Fruit fly (Drosophila melanogaster) whole organism, embryonic: ENCODE data around the gene Dyrk2.

Source experiments
- Adf1 ChIP-seq: fragments of 200-800 bp; sonication (Bioruptor generic); IDR thresholded peaks from 2 replicates; pipeline ENCODE4 v1.3.6; 2022; ENCODE audit warnings: missing biosample characterization, missing genetic modification characterization
- Aef1 ChIP-seq: fragments of 200-800 bp; sonication (Bioruptor generic); IDR thresholded peaks from 3 replicates; pipeline ENCODE4 v1.3.6; 2022; ENCODE audit warnings: missing biosample characterization, missing genetic modification characterization
- Atf-2 ChIP-seq: fragments of 200-800 bp; sonication (Bioruptor generic); optimal IDR thresholded peaks from 2 replicates; lab custom pipeline; 2016; ENCODE audit warnings: missing biosample characterization, missing genetic modification characterization
- CG10147 ChIP-seq: fragments of 200-800 bp; sonication (Bioruptor generic); optimal IDR thresholded peaks from 2 replicates; lab custom pipeline; 2019; ENCODE audit warnings: missing biosample characterization, mild to moderate bottlenecking, missing genetic modification characterization, moderate library complexity
- CG10321 ChIP-seq: fragments of 200-800 bp; sonication (Bioruptor generic); IDR thresholded peaks from 2 replicates; pipeline ENCODE4 v1.3.6; 2022; ENCODE audit warnings: missing biosample characterization, missing genetic modification characterization
- CG11247 ChIP-seq: fragments of 200-800 bp; sonication (Bioruptor generic); IDR thresholded peaks from 2 replicates; pipeline ENCODE4 v1.3.6; 2022; ENCODE audit warnings: missing biosample characterization, missing genetic modification characterization
- CG12236 ChIP-seq: fragments of 200-800 bp; sonication (Bioruptor generic); optimal IDR thresholded peaks from 2 replicates; lab custom pipeline; 2016; ENCODE audit warnings: missing biosample characterization, missing genetic modification characterization
- CG12299 ChIP-seq: fragments of 200-800 bp; sonication (Bioruptor generic); optimal IDR thresholded peaks from 2 replicates; lab custom pipeline; 2018; ENCODE audit warnings: missing biosample characterization, mild to moderate bottlenecking, missing genetic modification characterization
- CG12769 ChIP-seq: fragments of 200-800 bp; sonication (Bioruptor generic); optimal IDR thresholded peaks from 2 replicates; lab custom pipeline; 2019; ENCODE audit warnings: missing biosample characterization, mild to moderate bottlenecking, missing genetic modification characterization, moderate library complexity
- CG1529 ChIP-seq: fragments of 200-800 bp; sonication (Bioruptor generic); optimal IDR thresholded peaks from 3 replicates; lab custom pipeline; 2018; ENCODE audit warnings: missing biosample characterization, missing genetic modification characterization
- CG15514 ChIP-seq: fragments of 200-800 bp; sonication (Bioruptor generic); optimal IDR thresholded peaks from 3 replicates; lab custom pipeline; 2017; ENCODE audit warnings: missing biosample characterization, missing genetic modification characterization, mild to moderate bottlenecking, moderate library complexity, missing genetic modification reagents
- CG15601 ChIP-seq: fragments of 200-800 bp; sonication (Bioruptor generic); optimal IDR thresholded peaks from 3 replicates; lab custom pipeline; 2019; ENCODE audit warnings: missing biosample characterization, mild to moderate bottlenecking, missing genetic modification characterization, moderate library complexity
- CG16779 ChIP-seq: fragments of 200-800 bp; sonication (Bioruptor generic); IDR thresholded peaks from 2 replicates; pipeline ENCODE4 v1.3.6; 2022; ENCODE audit warnings: missing biosample characterization, missing genetic modification characterization
- CG17328 ChIP-seq: fragments of 200-800 bp; sonication (Bioruptor generic); IDR thresholded peaks from 2 replicates; pipeline ENCODE4 v1.3.6; 2022; ENCODE audit warnings: missing biosample characterization, missing genetic modification characterization
- CG17359 ChIP-seq: fragments of 200-800 bp; sonication (Bioruptor generic); optimal IDR thresholded peaks from 3 replicates; lab custom pipeline; 2018; ENCODE audit warnings: missing biosample characterization, mild to moderate bottlenecking, missing genetic modification characterization, moderate library complexity
- CG17612 ChIP-seq: fragments of 200-800 bp; sonication (Bioruptor generic); IDR thresholded peaks from 2 replicates; pipeline ENCODE4 v1.3.6; 2022; ENCODE audit warnings: missing biosample characterization, missing genetic modification characterization
- CG2116 ChIP-seq: fragments of 200-800 bp; sonication (Bioruptor generic); optimal IDR thresholded peaks from 3 replicates; lab custom pipeline; 2018; ENCODE audit warnings: missing biosample characterization, mild to moderate bottlenecking, missing genetic modification characterization
- CG33557 ChIP-seq: fragments of 200-800 bp; sonication (Bioruptor generic); optimal IDR thresholded peaks from 2 replicates; lab custom pipeline; 2019; ENCODE audit warnings: missing biosample characterization, mild to moderate bottlenecking, missing genetic modification characterization, moderate library complexity
- CG4404 ChIP-seq: fragments of 200-800 bp; sonication (Bioruptor generic); IDR thresholded peaks from 2 replicates; pipeline ENCODE4 v1.3.6; 2022; ENCODE audit warnings: missing biosample characterization, missing genetic modification characterization
- CG7556 ChIP-seq: fragments of 200-800 bp; sonication (Bioruptor generic); optimal IDR thresholded peaks from 2 replicates; lab custom pipeline; 2017; ENCODE audit warnings: missing biosample characterization, mild to moderate bottlenecking, missing genetic modification characterization
- CG8765 ChIP-seq: fragments of 200-800 bp; sonication (Bioruptor generic); IDR thresholded peaks from 2 replicates; pipeline ENCODE4 v1.3.6; 2022; ENCODE audit warnings: missing biosample characterization, missing genetic modification characterization
- Dbx ChIP-seq: fragments of 200-800 bp; sonication (Bioruptor generic); IDR thresholded peaks from 3 replicates; pipeline ENCODE4 v1.3.6; 2022; ENCODE audit warnings: missing biosample characterization, missing genetic modification characterization
- Dip3 ChIP-seq: fragments of 200-800 bp; sonication (Bioruptor generic); optimal IDR thresholded peaks from 3 replicates; lab custom pipeline; 2016; ENCODE audit warnings: missing biosample characterization, missing genetic modification characterization
- MTF-1 ChIP-seq: fragments of 200-800 bp; sonication (Bioruptor generic); optimal IDR thresholded peaks from 2 replicates; lab custom pipeline; 2018; ENCODE audit warnings: missing biosample characterization, mild to moderate bottlenecking, missing genetic modification characterization, borderline replicate concordance
- Mad ChIP-seq: fragments of 200-800 bp; sonication (Bioruptor generic); optimal IDR thresholded peaks from 2 replicates; lab custom pipeline; 2016; ENCODE audit warnings: missing biosample characterization, missing genetic modification characterization
- NC2α ChIP-seq: fragments of 200-800 bp; sonication (Bioruptor generic); optimal IDR thresholded peaks from 2 replicates; lab custom pipeline; 2016; ENCODE audit warnings: missing biosample characterization, missing genetic modification characterization
- Nf-YA ChIP-seq: fragments of 200-800 bp; sonication (Bioruptor generic); IDR thresholded peaks from 2 replicates; pipeline ENCODE4 v1.3.6; 2022; ENCODE audit warnings: missing biosample characterization, missing genetic modification characterization
- Sry-β ChIP-seq: fragments of 200-800 bp; sonication (Bioruptor generic); optimal IDR thresholded peaks from 2 replicates; lab custom pipeline; 2018; ENCODE audit warnings: missing biosample characterization, mild to moderate bottlenecking, missing genetic modification characterization, moderate library complexity
- TFAM ChIP-seq: fragments of 200-800 bp; sonication (Bioruptor generic); optimal IDR thresholded peaks from 2 replicates; lab custom pipeline; 2017; ENCODE audit warnings: missing biosample characterization, missing genetic modification characterization, inconsistent platforms
- Trl ChIP-seq, 3 experiments: fragments of >200 bp in 2 of 3; fragments of 200-800 bp in 1 of 3; sonication (Bioruptor generic) in 1 of 3; optimal IDR thresholded peaks; 2 replicates in 1 of 3; 3 replicates in 2 of 3; lab custom pipeline; 2016 to 2017; ENCODE audit warnings: missing biosample characterization in 1 of 3, missing genetic modification characterization in 1 of 3
- ap ChIP-seq: fragments of 200-800 bp; sonication (Bioruptor generic); IDR thresholded peaks from 2 replicates; pipeline ENCODE4 v1.3.6; 2022; ENCODE audit warnings: missing biosample characterization, missing genetic modification characterization
- bowl ChIP-seq: fragments of 200-800 bp; sonication (Bioruptor generic); IDR thresholded peaks from 2 replicates; pipeline ENCODE4 v1.3.6; 2022; ENCODE audit warnings: missing biosample characterization, missing genetic modification characterization
- br ChIP-seq: fragments of >200 bp; optimal IDR thresholded peaks from 2 replicates; lab custom pipeline; 2017
- cg ChIP-seq: fragments of 200-800 bp; sonication (Bioruptor generic); optimal IDR thresholded peaks from 3 replicates; lab custom pipeline; 2019; ENCODE audit warnings: missing biosample characterization, mild to moderate bottlenecking, missing genetic modification characterization, moderate library complexity
- crc ChIP-seq: fragments of 200-800 bp; sonication (Bioruptor generic); optimal IDR thresholded peaks from 2 replicates; lab custom pipeline; 2016; ENCODE audit warnings: missing biosample characterization, missing genetic modification characterization
- croc ChIP-seq: fragments of 200-800 bp; sonication (Bioruptor generic); conservative IDR thresholded peaks from 3 replicates; pipeline ENCODE4 v1.3.6; 2022; ENCODE audit warnings: missing biosample characterization, missing genetic modification characterization
- dmrt99B ChIP-seq: fragments of 200-800 bp; sonication (Bioruptor generic); optimal IDR thresholded peaks from 2 replicates; lab custom pipeline; 2018; ENCODE audit warnings: missing biosample characterization, mild to moderate bottlenecking, missing genetic modification characterization, moderate library complexity
- en ChIP-seq: fragments of 200-800 bp; sonication (Bioruptor generic); optimal IDR thresholded peaks from 2 replicates; lab custom pipeline; 2016; ENCODE audit warnings: missing biosample characterization, missing genetic modification characterization
- esg ChIP-seq: fragments of 200-800 bp; sonication (Bioruptor generic); conservative IDR thresholded peaks from 2 replicates; pipeline ENCODE4 v1.3.6; 2022; ENCODE audit warnings: missing biosample characterization, missing genetic modification characterization
- ewg ChIP-seq: fragments of 200-800 bp; sonication (Bioruptor generic); optimal IDR thresholded peaks from 3 replicates; lab custom pipeline; 2017; ENCODE audit warnings: mild to moderate bottlenecking, missing biosample characterization, missing genetic modification reagents, missing genetic modification characterization
- eyg ChIP-seq: fragments of 200-800 bp; sonication (Bioruptor generic); optimal IDR thresholded peaks from 3 replicates; lab custom pipeline; 2016; ENCODE audit warnings: missing biosample characterization, missing genetic modification characterization
- fd64A ChIP-seq: fragments of 200-800 bp; sonication (Bioruptor generic); optimal IDR thresholded peaks from 3 replicates; lab custom pipeline; 2018; ENCODE audit warnings: missing biosample characterization, mild to moderate bottlenecking, missing genetic modification characterization
- insv ChIP-seq, 2 experiments: fragments of 200-800 bp; sonication (Bioruptor generic); optimal IDR thresholded peaks; 3 replicates each; lab custom pipeline; 2016 to 2018; ENCODE audit warnings: missing biosample characterization in 2 of 2, missing genetic modification characterization in 2 of 2
- lbe ChIP-seq: fragments of 200-800 bp; sonication (Bioruptor generic); optimal IDR thresholded peaks from 2 replicates; lab custom pipeline; 2016; ENCODE audit warnings: missing biosample characterization, mild to moderate bottlenecking, missing genetic modification characterization
- mam ChIP-seq: fragments of 200-800 bp; sonication (Bioruptor generic); optimal IDR thresholded peaks from 3 replicates; lab custom pipeline; 2016; ENCODE audit warnings: missing biosample characterization, missing genetic modification characterization
- pum ChIP-seq: fragments of 200-800 bp; sonication (Bioruptor generic); optimal IDR thresholded peaks from 2 replicates; lab custom pipeline; 2016; ENCODE audit warnings: missing biosample characterization, missing genetic modification characterization
- repo ChIP-seq: fragments of 200-800 bp; sonication (Bioruptor generic); optimal IDR thresholded peaks from 2 replicates; lab custom pipeline; 2016; ENCODE audit warnings: missing biosample characterization, missing genetic modification characterization
- sisA ChIP-seq: fragments of 200-800 bp; sonication (Bioruptor generic); IDR thresholded peaks from 2 replicates; pipeline ENCODE4 v1.3.6; 2022; ENCODE audit warnings: missing biosample characterization, missing genetic modification characterization
- slbo ChIP-seq: fragments of 200-800 bp; sonication (Bioruptor generic); IDR thresholded peaks from 2 replicates; pipeline ENCODE4 v1.3.6; 2022; ENCODE audit warnings: missing biosample characterization, missing genetic modification characterization
- tll ChIP-seq, 2 experiments: fragments of 200-800 bp in 1 of 2; fragments of >200 bp in 1 of 2; sonication (Bioruptor generic) in 1 of 2; optimal IDR thresholded peaks; 2 replicates each; lab custom pipeline; 2017 to 2019; ENCODE audit warnings: missing biosample characterization in 2 of 2, missing genetic modification characterization in 2 of 2, mild to moderate bottlenecking in 1 of 2, moderate library complexity in 1 of 2
- unpg ChIP-seq: fragments of 200-800 bp; sonication (Bioruptor generic); optimal IDR thresholded peaks from 3 replicates; lab custom pipeline; 2018; ENCODE audit warnings: missing biosample characterization, mild to moderate bottlenecking, missing genetic modification characterization, moderate library complexity

The Dyrk2 gene

DNA sequence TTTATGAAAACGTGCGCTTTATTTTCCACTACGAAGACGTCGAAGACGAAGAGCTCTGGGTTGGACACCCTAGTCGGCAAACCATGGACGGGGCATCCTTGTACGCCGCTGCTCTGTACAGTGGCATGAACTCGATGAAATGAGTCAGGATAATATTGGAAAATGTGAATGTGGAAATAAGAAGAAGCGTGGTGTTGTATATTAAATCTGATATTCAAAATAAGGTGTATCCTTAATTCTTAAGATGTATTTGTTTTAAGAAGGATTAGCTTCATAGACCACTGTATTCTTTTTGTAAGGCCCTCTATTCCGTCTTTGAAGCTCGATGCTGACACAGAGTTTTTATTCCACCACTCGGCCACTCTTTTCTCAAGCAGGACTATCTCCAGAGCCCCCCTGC, 92.7 kb downstream of the Dyrk2 start (continued):
- TF ChIP-seq CG33557 (GFP tag; lab: Kevin White, UChicago): no peak
- TF ChIP-seq CG11247 (GFP tag; lab: Robert Waterston, UW): no peak
- peak; percentile 44 for TF ChIP-seq unpg (GFP tag; lab: Kevin White, UChicago)
- no peak for TF ChIP-seq bowl (GFP tag; lab: Robert Waterston, UW)
- TF ChIP-seq croc (GFP tag; lab: Robert Waterston, UW): no peak
- no peak for TF ChIP-seq Mad (GFP tag; lab: Kevin White, UChicago)
- no peak for TF ChIP-seq CG17612 (GFP tag; lab: Robert Waterston, UW)
- no peak for TF ChIP-seq eyg (GFP tag; lab: Kevin White, UChicago)
- no peak for TF ChIP-seq CG16779
- TF ChIP-seq insv (GFP tag; optimal IDR thresholded peaks at IDR 0.05; lab: Kevin White, UChicago): no peak
- no peak for TF ChIP-seq cg
- no peak for TF ChIP-seq CG12236 (GFP tag; lab: Kevin White, UChicago)
- TF ChIP-seq ewg (GFP tag; lab: Kevin White, UChicago): no peak
- no peak for TF ChIP-seq en
- TF ChIP-seq CG15514: no peak
- 0 out of 2 replicates have a peak, but pooled peaks have one; percentile 30 for TF ChIP-seq CG17328 (GFP tag; lab: Robert Waterston, UW)
- no peak for TF ChIP-seq Dip3 (GFP tag; lab: Kevin White, UChicago)
- TF ChIP-seq CG15601 (tag; lab: Kevin White, UChicago): no peak
- no peak for TF ChIP-seq MTF-1
- peak; percentile 27; the same call in 1 of the 2 replicates for TF ChIP-seq esg
- no peak for TF ChIP-seq crc (GFP tag; lab: Kevin White, UChicago)
- no peak for TF ChIP-seq NC2α
- TF ChIP-seq CG12769 (tag; lab: Kevin White, UChicago): peak; percentile 63
- TF ChIP-seq mam (GFP tag; lab: Kevin White, UChicago): peak; percentile 40
- peak; percentile 69 for TF ChIP-seq CG7556
- TF ChIP-seq CG10321 (GFP tag; lab: Robert Waterston, UW): no peak
- TF ChIP-seq CG8765 (GFP tag; lab: Robert Waterston, UW): no peak
- no peak for TF ChIP-seq br (lab: Kevin White, UChicago)
- TF ChIP-seq Adf1: no peak
- no peak for TF ChIP-seq lbe (GFP tag; lab: Kevin White, UChicago)
- TF ChIP-seq dmrt99B (tag; lab: Kevin White, UChicago): peak; percentile 57
- no peak for TF ChIP-seq CG2116 (GFP tag; lab: Kevin White, UChicago)
- TF ChIP-seq Dbx (GFP tag; lab: Robert Waterston, UW): peak; percentile 48; the same call in 2 of the 3 replicates
- peak; percentile 14 for TF ChIP-seq pum (GFP tag; lab: Kevin White, UChicago)
- TF ChIP-seq tll (GFP tag; optimal IDR thresholded peaks at IDR 0.05; lab: Kevin White, UChicago): no peak
- TF ChIP-seq Sry-β (GFP tag; lab: Kevin White, UChicago): no peak
- no peak for TF ChIP-seq Atf-2 (GFP tag; lab: Kevin White, UChicago)
- TF ChIP-seq sisA (GFP tag; lab: Robert Waterston, UW): peak; percentile 22; the same call in 1 of the 2 replicates
- TF ChIP-seq repo (GFP tag; lab: Kevin White, UChicago): no peak
- peak; percentile 54 for TF ChIP-seq CG17359 (tag; lab: Kevin White, UChicago)
- TF ChIP-seq CG4404 (GFP tag; lab: Robert Waterston, UW): no peak
- TF ChIP-seq TFAM (GFP tag; lab: Kevin White, UChicago): no peak
- TF ChIP-seq Aef1 (GFP tag; lab: Robert Waterston, UW): peak; percentile 32; the same call in 2 of the 3 replicates
- peak; percentile 59; the same call in 1 of the 2 replicates for TF ChIP-seq slbo (GFP tag; lab: Robert Waterston, UW)
- TF ChIP-seq ap (GFP tag; lab: Robert Waterston, UW): no peak
- no peak for TF ChIP-seq fd64A (GFP tag; lab: Kevin White, UChicago)
- TF ChIP-seq CG12299: no peak
- TF ChIP-seq CG1529 (GFP tag; lab: Kevin White, UChicago): peak; percentile 8
- no peak for TF ChIP-seq Trl (optimal IDR thresholded peaks at IDR 0.05; lab: Kevin White, UChicago)
- peak; percentile 12 for TF ChIP-seq Trl (GFP tag; optimal IDR thresholded peaks at IDR 0.05; lab: Kevin White, UChicago)
- TF ChIP-seq CG10147 (GFP tag; lab: Kevin White, UChicago): no peak
- TF ChIP-seq Nf-YA (GFP tag; lab: Robert Waterston, UW): 0 out of 2 replicates have a peak, but pooled peaks have one; percentile 29
